Worm (Caenorhabditis elegans) whole organism, L4 larva: ENCODE data around the gene Y75B8A.63.

Experiments used
- nhr-76 ChIP-seq: fragments of 150-350 bp; optimal IDR thresholded peaks from 2 replicates; lab custom pipeline; 2014; ENCODE audit warnings: missing biosample characterization, missing genetic modification characterization
- unc-62 ChIP-seq, 3 experiments: fragments of 150-350 bp in 1 of 3; sonication (generic microtip); optimal IDR thresholded peaks in 2 of 3; peaks in 1 of 3; 1 replicate in 1 of 3; 2 replicates in 2 of 3; lab custom pipeline; 2014 to 2017; ENCODE audit warnings: missing biosample characterization in 3 of 3, missing genetic modification characterization in 3 of 3, missing genetic modification reagents in 3 of 3, missing genotype in 1 of 3

DNA sequence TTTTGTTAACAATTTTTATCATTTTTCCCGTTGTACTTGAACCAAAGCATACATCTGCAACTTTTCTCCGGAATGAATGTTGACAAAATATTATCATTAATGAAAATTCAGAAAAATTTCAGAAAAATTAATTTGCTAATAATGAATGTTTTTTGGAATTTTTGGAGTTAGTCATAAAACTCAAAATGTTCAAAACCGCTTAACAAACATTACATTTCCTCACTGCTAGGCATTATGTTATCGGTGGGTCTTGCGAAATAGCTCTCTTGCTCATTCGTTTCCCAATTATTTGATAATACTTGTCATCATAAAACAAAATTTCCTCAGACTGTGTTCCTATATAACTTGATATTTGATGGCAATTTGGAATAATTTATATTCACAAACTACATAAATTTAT, 14.9 kb upstream of the Y75B8A.63 start, which contains the start of gene Y75B8A.39:
- TF ChIP-seq unc-62 (GFP tag; optimal IDR thresholded peaks at IDR 0.05 in 1 of 2; lab: Kevin White, UChicago): no peak
- no peak for TF ChIP-seq unc-62 (tag; optimal IDR thresholded peaks at IDR 0.05; lab: Kevin White, UChicago)
- TF ChIP-seq nhr-76 (tag; lab: Kevin White, UChicago): no peak
